Fruit fly (Drosophila melanogaster) Kc167 (cell line): ENCODE measurements around the gene CG42458.

Experiments used
- Myc ChIP-seq: fragments of >200 bp; optimal IDR thresholded peaks from 2 replicates; lab custom pipeline; 2017; ENCODE audit warnings: missing external identifiers
- Sin3A ChIP-seq: fragments of >200 bp; optimal IDR thresholded peaks from 2 replicates; lab custom pipeline; 2018; ENCODE audit warnings: missing external identifiers
- h ChIP-seq: fragments of >200 bp; optimal IDR thresholded peaks from 3 replicates; lab custom pipeline; 2018; ENCODE audit warnings: missing external identifiers
- insv ChIP-seq: fragments of >200 bp; optimal IDR thresholded peaks from 3 replicates; lab custom pipeline; 2018; ENCODE audit warnings: missing external identifiers
- psq ChIP-seq: fragments of >200 bp; optimal IDR thresholded peaks from 2 replicates; lab custom pipeline; 2017; ENCODE audit warnings: missing external identifiers
- ttk ChIP-seq: sonication (Bioruptor generic); optimal IDR thresholded peaks from 2 replicates; lab custom pipeline; 2017; ENCODE audit warnings: missing external identifiers

The CG42458 gene

DNA sequence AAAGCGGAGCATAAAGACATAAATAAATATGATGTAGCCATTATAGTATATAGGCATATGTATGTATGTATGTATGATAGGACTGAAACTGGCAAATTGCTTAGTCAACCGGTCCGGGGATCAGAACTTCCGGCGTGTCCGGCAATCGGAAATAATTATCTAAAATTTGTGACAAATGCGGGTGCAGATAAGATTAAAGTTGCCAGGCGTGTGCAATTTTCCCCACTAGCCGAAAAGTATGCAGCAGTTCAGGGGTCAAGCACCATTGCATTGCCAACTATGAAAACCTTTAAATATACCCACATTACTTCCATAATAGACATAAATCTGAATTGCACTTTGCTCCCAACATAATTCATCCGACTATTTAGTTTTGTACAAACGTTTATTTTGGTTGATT lies 8.6 kb downstream of the CG42458 start:
- TF ChIP-seq Myc (lab: Kevin White, UChicago): no peak
- TF ChIP-seq Sin3A: no peak
- no peak for TF ChIP-seq insv (lab: Kevin White, UChicago)
- TF ChIP-seq psq (lab: Kevin White, UChicago): no peak
- no peak for TF ChIP-seq ttk
- no peak for TF ChIP-seq h (lab: Kevin White, UChicago)

DNA sequence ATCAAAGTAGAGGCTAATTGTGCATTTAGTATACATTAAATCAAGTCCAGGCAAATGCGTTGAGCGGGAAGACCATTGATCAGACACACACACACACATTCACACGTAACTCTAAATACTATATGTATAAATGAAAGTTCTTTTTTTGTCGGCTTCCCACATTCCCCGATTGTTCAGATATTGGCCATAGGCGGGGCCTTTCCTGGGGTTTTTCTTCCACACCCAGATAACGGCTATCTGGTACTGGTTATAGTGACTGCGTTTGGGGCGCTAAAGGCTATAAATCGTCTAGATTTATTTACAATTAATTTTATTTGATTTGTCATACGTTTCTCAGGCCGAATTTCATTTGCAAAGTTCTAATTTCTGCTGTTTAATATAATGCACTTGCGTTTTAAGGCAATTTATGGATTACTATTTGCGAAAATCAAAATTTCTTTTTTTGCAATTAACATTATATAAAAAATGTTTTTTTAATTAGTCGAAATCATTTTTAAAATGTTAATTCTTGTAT lies 9.2 kb downstream of the CG42458 start:
- TF ChIP-seq psq (lab: Kevin White, UChicago) (no peak), Sin3A (no peak), Myc (lab: Kevin White, UChicago) (no peak), h (lab: Kevin White, UChicago) (no peak), insv (lab: Kevin White, UChicago) (no peak), ttk (no peak)

DNA sequence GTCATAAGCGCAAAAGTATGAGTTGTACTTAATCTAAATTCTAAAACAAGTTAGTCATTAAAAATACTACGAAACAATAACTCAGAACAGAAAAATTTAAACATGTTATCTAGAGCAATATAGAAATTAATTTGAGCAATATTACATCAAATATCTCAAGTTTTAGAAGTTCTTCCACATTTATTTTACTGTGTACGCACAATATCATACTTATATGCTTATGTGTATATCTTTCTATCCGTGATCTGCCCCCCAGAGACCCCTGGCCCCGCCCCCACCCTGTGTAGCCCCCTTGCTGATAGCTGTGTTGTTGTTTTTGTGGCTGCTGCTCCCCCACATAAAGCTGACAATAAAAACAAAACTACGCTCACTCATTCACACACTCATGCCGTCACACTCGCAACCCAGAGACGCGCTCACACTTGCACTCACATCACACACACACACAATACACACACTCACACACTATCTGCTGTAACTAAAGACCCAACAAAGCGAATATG lies 9.7 kb downstream of the CG42458 start:
- no peak for TF ChIP-seq insv (lab: Kevin White, UChicago)
- no peak for TF ChIP-seq psq (lab: Kevin White, UChicago)
- no peak for TF ChIP-seq Sin3A
- TF ChIP-seq ttk: no peak
- TF ChIP-seq Myc (lab: Kevin White, UChicago): no peak
- TF ChIP-seq h (lab: Kevin White, UChicago): no peak

DNA sequence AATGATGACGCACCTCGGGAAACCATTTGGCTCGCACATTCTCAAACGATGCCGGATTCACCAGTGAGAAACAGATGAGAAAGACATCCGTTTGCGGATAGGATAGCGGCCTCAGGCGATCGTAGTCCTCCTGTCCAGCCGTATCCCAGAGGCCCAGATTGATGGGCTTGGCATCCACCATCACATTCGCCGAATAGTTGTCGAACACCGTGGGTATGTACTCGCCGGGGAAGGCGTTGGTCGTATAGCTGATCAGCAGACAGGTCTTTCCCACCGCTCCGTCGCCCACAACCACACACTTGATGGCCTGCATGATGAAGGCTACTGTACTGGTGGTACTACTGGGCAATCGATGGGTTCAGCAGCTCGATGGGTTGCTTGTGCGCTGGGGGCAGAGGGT lies 10.6 kb downstream of the CG42458 start:
- TF ChIP-seq Myc (lab: Kevin White, UChicago) (no peak), psq (lab: Kevin White, UChicago) (no peak), Sin3A (no peak), h (lab: Kevin White, UChicago) (no peak), insv (lab: Kevin White, UChicago) (no peak), ttk (no peak)

DNA sequence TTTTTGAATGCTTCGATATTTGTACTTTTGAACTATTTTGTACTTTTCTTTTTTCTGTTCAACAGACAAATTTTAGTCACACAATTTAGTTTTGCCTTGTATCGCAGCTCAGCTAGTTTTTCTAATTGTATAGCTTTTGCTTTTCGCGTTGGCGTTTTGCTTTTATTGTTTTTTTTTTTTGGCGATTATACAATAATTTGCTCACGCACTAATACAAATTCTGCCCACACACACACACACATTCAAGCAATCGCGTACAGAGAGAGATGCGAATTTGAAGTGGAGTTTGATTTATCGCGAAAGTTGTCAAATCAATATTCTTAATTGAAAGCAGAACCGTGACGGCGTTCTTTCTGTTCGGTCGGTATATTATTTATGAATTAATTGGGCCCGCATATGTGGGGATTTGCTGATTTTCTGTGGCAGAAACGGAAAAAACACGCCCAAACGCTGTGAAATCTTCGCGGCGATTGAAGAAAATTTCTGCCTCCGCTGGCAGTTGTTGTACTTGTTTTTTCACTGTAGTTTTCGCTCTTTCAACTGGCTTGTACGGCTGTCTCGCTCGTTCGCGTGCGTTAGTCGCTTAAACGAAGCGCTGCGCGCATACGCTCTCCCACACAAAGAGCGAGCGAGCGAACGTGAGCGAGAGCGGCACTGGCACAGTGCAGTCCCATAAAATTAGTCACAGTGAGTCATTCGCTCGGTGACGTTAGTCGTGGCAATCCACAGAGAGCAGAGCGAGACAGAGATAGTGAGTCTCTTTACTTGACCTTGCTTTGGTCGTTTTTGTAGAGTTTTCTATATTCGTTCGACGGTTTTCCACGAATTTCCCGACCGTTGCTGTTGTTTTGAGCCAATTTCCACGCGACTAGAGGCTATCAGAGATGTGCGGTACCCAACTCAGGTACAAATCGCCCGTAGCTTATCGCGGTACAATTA lies 11.4 kb downstream of the CG42458 start, which contains the start of gene Rac2:
Rac2 (minus strand) TSS at position 476 of the 939 bp plus-strand sequence.
- no peak for TF ChIP-seq Sin3A
- no peak for TF ChIP-seq h (lab: Kevin White, UChicago)
- no peak for TF ChIP-seq insv (lab: Kevin White, UChicago)
- no peak for TF ChIP-seq ttk
- no peak for TF ChIP-seq Myc (lab: Kevin White, UChicago)
- no peak for TF ChIP-seq psq (lab: Kevin White, UChicago)

DNA sequence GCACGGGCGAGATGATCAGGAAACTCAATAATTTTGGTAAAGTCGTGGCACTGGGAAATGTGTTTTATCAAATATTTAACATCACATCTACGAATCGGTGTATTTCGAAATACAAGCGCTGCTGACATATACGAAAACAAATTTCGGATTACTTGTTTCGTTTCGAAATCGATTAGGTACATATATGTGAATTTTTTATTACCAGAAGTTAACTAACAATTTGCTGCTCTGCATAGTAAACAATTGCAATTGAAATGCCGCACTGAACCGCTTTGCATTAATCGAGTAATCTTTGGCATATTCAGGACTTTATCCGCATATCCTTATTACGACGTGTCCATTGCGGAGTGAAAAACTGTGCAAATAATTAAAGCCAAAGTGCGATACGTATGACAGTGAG lies 13.7 kb downstream of the CG42458 start, which contains the start of gene CG14835:
CG14835 (minus strand) TSS at position 101 of the 400 bp plus-strand sequence.
- TF ChIP-seq insv (lab: Kevin White, UChicago): no peak
- TF ChIP-seq ttk: no peak
- TF ChIP-seq Sin3A: no peak
- no peak for TF ChIP-seq psq (lab: Kevin White, UChicago)

DNA sequence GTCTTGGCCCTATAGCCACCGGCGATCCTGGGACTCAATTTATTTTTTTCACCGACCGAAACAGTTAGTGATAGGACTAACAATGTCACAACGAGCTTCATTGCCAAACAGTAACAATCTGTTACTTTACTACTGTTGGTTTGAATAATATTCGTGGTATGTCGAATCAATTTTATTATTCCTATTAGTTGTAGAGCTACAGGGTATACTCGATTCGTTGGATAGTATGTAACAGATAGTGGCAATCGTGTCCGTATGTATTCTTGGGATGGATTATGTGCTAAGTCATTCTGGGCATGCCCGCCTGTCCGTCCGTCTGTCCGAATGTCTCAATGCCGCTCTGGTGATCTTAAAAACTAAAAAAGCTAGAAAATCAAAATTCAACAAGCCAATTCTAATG lies 15.7 kb downstream of the CG42458 start, which contains the start of gene sphinx1:
sphinx1 (minus strand) TSS at position 101 of the 400 bp plus-strand sequence.
- TF ChIP-seq insv (lab: Kevin White, UChicago) (no peak), Sin3A (no peak), psq (lab: Kevin White, UChicago) (no peak), Myc (lab: Kevin White, UChicago) (no peak), ttk (no peak), h (lab: Kevin White, UChicago) (no peak)

DNA sequence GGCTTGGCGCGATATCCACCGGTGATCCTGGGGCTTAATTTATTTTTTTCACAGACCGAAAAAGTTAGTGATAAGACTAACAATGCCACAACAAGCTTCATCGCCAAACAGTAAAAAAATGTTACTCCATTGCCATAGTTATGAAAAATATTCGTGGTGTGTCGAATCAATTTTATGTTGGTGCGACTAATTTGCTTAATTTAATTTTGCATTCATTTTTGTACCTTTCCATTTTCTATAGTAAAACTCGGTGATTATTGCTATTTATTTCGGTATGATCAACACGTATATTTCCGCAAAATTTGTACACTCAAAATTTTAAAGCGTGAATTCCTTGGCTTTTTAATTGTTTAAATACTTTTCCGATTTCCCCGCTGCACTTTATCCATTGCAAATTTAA lies 17.0 kb downstream of the CG42458 start, which contains the start of gene sphinx2:
sphinx2 (minus strand) TSS at position 101 of the 400 bp plus-strand sequence.
- TF ChIP-seq Sin3A (no peak), ttk (no peak), psq (lab: Kevin White, UChicago) (no peak), insv (lab: Kevin White, UChicago) (no peak), h (lab: Kevin White, UChicago) (no peak), Myc (lab: Kevin White, UChicago) (no peak)

DNA sequence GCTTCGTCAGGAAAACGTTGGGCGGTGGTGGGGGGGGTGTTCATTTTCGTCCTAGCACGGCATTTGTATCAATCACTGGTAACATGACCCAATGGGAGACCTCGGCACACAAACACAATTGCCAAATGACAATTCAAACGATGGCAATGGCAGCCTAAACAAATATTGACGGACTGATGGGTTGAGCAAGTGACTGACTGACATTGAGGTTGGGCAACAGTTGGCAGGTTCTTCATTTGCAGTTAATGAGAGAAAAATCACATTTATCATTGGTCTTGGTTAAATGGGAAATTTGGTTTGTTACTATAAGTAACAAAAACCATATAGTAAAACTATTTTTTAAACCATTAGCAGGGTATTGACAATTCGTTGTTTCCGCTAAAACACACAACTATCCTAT lies 25.5 kb downstream of the CG42458 start:
- TF ChIP-seq Sin3A: no peak

DNA sequence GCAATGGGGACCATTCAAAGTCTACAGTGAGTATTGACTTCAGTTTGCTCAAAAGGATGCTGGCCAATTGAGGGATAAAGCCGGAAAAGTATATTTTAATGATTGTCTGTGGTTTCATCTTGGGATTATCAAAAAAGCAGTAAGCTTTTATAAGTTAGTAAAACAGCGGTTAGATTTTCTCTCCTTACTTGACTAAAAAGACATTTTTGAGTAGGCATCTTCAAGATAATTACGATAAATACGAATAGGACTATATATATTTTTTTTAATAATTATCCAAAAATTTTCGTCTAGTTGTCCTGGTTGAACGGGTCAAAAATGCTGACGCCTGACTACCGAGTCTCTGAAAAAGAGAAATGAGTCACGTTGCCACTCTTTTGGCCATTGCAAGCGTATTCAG lies 26.9 kb downstream of the CG42458 start, which contains the start of gene CG33278:
CG33278 (plus strand) TSS at position 301 of the 400 bp plus-strand sequence.
- no peak for TF ChIP-seq Myc (lab: Kevin White, UChicago)
- no peak for TF ChIP-seq h (lab: Kevin White, UChicago)

DNA sequence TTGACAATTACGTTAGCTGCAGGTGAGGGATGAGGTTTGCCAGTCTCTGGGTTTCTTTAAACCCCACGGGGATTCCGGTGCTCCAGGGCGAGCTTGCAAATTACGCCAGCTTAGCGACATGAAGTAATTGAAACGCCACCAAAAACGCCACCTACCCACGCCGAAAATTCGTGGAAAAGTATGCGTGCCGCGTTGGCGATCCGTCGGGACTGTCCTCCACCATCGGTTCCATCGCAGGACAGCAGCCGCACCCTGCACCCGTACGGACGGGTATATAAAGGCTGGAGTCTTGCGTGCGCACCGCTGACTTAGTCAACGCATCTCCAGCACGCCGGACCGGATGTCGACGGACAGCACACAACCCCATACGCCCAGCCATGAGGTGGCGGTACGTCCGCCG lies 32.2 kb downstream of the CG42458 start, which contains the start of gene ppk26:
ppk26 (plus strand) TSS at position 301 of the 400 bp plus-strand sequence.
- TF ChIP-seq insv (lab: Kevin White, UChicago) (no peak), Myc (lab: Kevin White, UChicago) (no peak), ttk (no peak), psq (lab: Kevin White, UChicago) (no peak), Sin3A (no peak), h (lab: Kevin White, UChicago) (no peak)

DNA sequence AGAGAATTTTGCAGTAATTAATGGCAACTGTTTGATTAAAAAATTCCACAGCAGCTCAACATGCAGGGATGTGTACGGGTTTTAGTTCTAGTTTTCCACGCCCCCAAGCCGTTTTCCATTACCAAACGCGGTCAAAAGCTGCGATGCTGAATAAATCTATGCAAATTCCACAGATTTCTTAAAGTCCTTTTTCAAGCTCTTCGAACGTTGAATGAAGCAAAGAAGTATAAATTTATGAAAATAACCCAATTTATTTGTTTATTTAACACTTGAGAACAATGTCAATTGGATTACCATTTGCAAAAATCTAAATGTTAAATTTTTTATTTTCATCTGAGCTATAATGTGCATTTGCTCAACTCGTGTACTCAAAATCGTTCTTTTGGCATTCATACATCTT lies 41.6 kb downstream of the CG42458 start, which contains the start of the genes CG42660, CG42661 and Tsp66A:
CG42660 (plus strand) TSS at position 301 of the 400 bp plus-strand sequence.
CG42661 (plus strand) TSS at position 301 of the 400 bp plus-strand sequence.
Tsp66A (plus strand) TSS at position 301 of the 400 bp plus-strand sequence.
- TF ChIP-seq ttk (no peak), h (lab: Kevin White, UChicago) (no peak), insv (lab: Kevin White, UChicago) (no peak), Myc (lab: Kevin White, UChicago) (no peak), psq (lab: Kevin White, UChicago) (no peak), Sin3A (no peak)
